Worm (Caenorhabditis elegans): ENCODE measurements around the gene sdz-1.

ce11 chrIII:8725224-8725623, 25.1 kb upstream of the sdz-1 start:
- no peak for TF ChIP-seq fos-1 (tag; optimal IDR thresholded peaks at IDR 0.05)
- TF ChIP-seq nfya-1 (tag; optimal IDR thresholded peaks at IDR 0.05; ENCODE audit: insufficient read depth), result no peak
- TF ChIP-seq jun-1 (tag; optimal IDR thresholded peaks at IDR 0.05), result no peak
- no peak for TF ChIP-seq nhr-12 (tag; optimal IDR thresholded peaks at IDR 0.05)
- TF ChIP-seq nhr-28 (tag; optimal IDR thresholded peaks at IDR 0.05), result no peak
- no peak for TF ChIP-seq nhr-237 (tag; optimal IDR thresholded peaks at IDR 0.05)
- TF ChIP-seq nhr-67 (tag; optimal IDR thresholded peaks at IDR 0.05), result no peak
